Worm (Caenorhabditis elegans): ENCODE data around the gene K07E3.2.

Gene K07E3.2

ce11 chrX:8083919-8084318, 20.2 kb upstream of the K07E3.2 start, which contains the start of gene K07E3.4 (continued):
- TF ChIP-seq fkh-10 (GFP tag; optimal IDR thresholded peaks at IDR 0.05) (no peak), ceh-82 (tag; optimal IDR thresholded peaks at IDR 0.05) (no peak), lin-15B (tag; optimal IDR thresholded peaks at IDR 0.05) (no peak), elt-2 (tag; optimal IDR thresholded peaks at IDR 0.05) (peak; percentile 78), ZK546.5 (tag; optimal IDR thresholded peaks at IDR 0.05) (no peak), zag-1 (tag; optimal IDR thresholded peaks at IDR 0.05) (no peak), snpc-4 (tag; optimal IDR thresholded peaks at IDR 0.05) (peak; percentile 12), nhr-25 (tag; optimal IDR thresholded peaks at IDR 0.05) (peak; percentile 82), ceh-9 (tag; optimal IDR thresholded peaks at IDR 0.05) (no peak), ztf-4 (tag; optimal IDR thresholded peaks at IDR 0.05) (no peak), pha-4 (tag; optimal IDR thresholded peaks at IDR 0.05) (no peak), R02D3.7 (tag; optimal IDR thresholded peaks at IDR 0.05) (no peak), aly-2 (tag; optimal IDR thresholded peaks at IDR 0.05) (no peak), unc-62 (GFP tag; optimal IDR thresholded peaks at IDR 0.05) (no peak), ceh-16 (tag; optimal IDR thresholded peaks at IDR 0.05) (no peak)

- TF ChIP-seq nhr-77 (tag; optimal IDR thresholded peaks at IDR 0.05), result no peak
- TF ChIP-seq R02D3.7 (tag; optimal IDR thresholded peaks at IDR 0.05), result no peak
- no peak for TF ChIP-seq nfya-1 (tag; optimal IDR thresholded peaks at IDR 0.05; ENCODE audit: insufficient read depth)
- TF ChIP-seq nhr-28 (tag; optimal IDR thresholded peaks at IDR 0.05), result no peak
- TF ChIP-seq unc-62 (GFP tag; optimal IDR thresholded peaks at IDR 0.05), result no peak
- no peak for TF ChIP-seq pqm-1 (tag; optimal IDR thresholded peaks at IDR 0.05)
- no peak for TF ChIP-seq mdl-1 (tag; optimal IDR thresholded peaks at IDR 0.05)
- no peak for TF ChIP-seq mml-1 (tag; optimal IDR thresholded peaks at IDR 0.05)
- no peak for TF ChIP-seq lin-39 (tag; optimal IDR thresholded peaks at IDR 0.05)
- no peak for TF ChIP-seq jun-1 (tag; optimal IDR thresholded peaks at IDR 0.05)
- TF ChIP-seq egl-27 (tag; optimal IDR thresholded peaks at IDR 0.05), result no peak
- no peak for TF ChIP-seq nhr-76 (tag; optimal IDR thresholded peaks at IDR 0.05)
- no peak for TF ChIP-seq ceh-9 (tag; optimal IDR thresholded peaks at IDR 0.05)
- TF ChIP-seq ceh-28 (tag; optimal IDR thresholded peaks at IDR 0.05), result no peak
- no peak for TF ChIP-seq sea-2 (GFP tag; optimal IDR thresholded peaks at IDR 0.05)
- no peak for TF ChIP-seq ztf-4 (tag; optimal IDR thresholded peaks at IDR 0.05)
- no peak for TF ChIP-seq ceh-82 (tag; optimal IDR thresholded peaks at IDR 0.05)
- TF ChIP-seq hmg-11 (tag; optimal IDR thresholded peaks at IDR 0.05), result no peak
Measured at ce11 chrX:8084669-8085068, 19.4 kb upstream of the K07E3.2 start.

ce11 chrX:8086450-8086724, 17.7 kb upstream of the K07E3.2 start, which contains the start of gene dao-3:
dao-3 (minus strand) TSS chrX:8086550.
- TF ChIP-seq nhr-77 (tag; optimal IDR thresholded peaks at IDR 0.05) (no peak), ztf-11 (tag; optimal IDR thresholded peaks at IDR 0.05) (no peak), zag-1 (tag; optimal IDR thresholded peaks at IDR 0.05) (no peak), hmg-11 (tag; optimal IDR thresholded peaks at IDR 0.05) (no peak)

ce11 chrX:8086725-8087641, 17.1 kb upstream of the K07E3.2 start:
- TF ChIP-seq nhr-76 (tag; optimal IDR thresholded peaks at IDR 0.05), result no peak
- TF ChIP-seq fkh-10 (GFP tag; optimal IDR thresholded peaks at IDR 0.05), result no peak
- TF ChIP-seq egl-27 (tag; optimal IDR thresholded peaks at IDR 0.05), result no peak
- peak; percentile 63 for TF ChIP-seq ceh-28 (tag; optimal IDR thresholded peaks at IDR 0.05)
- peak; percentile 3 for TF ChIP-seq fos-1 (tag; optimal IDR thresholded peaks at IDR 0.05)
- TF ChIP-seq nfya-1 (tag; optimal IDR thresholded peaks at IDR 0.05; ENCODE audit: insufficient read depth), result no peak
- no peak for TF ChIP-seq ztf-11 (tag; optimal IDR thresholded peaks at IDR 0.05)

ce11 chrX:8088474-8088873, 15.6 kb upstream of the K07E3.2 start, which contains the start of gene vem-1:
vem-1 (minus strand) TSS chrX:8088574.
- TF ChIP-seq hmg-11 (tag; optimal IDR thresholded peaks at IDR 0.05) (no peak), eor-1 (tag; optimal IDR thresholded peaks at IDR 0.05) (no peak), nhr-43 (tag; optimal IDR thresholded peaks at IDR 0.05; ENCODE audit: poor library complexity, severe bottlenecking) (no peak)
